Worm (Caenorhabditis elegans) whole organism, midembryonic: ENCODE data around the gene pigk-1.

Experiments
- flt-1 ChIP-seq: fragments of 200-800 bp; sonication (Bioruptor generic); IDR thresholded peaks from 2 replicates; pipeline ENCODE4 v1.3.6; 2022; ENCODE audit warnings: missing genetic modification characterization, missing compliant biosample characterization
- med-1 ChIP-seq: sonication (generic microtip); optimal IDR thresholded peaks from 2 replicates; lab custom pipeline; 2017; ENCODE audit warnings: missing genetic modification characterization, mild to moderate bottlenecking, missing compliant biosample characterization, antibody characterized with exemption, missing genetic modification reagents; ENCODE audit not compliant: insufficient read depth
- ref-1 ChIP-seq: fragments of 200-800 bp; sonication (Bioruptor generic); conservative IDR thresholded peaks from 2 replicates; pipeline ENCODE4 v1.3.6; 2022; ENCODE audit warnings: missing genetic modification reagents, missing genetic modification characterization, missing compliant biosample characterization

ce11 chrIV:11146492-11146891 is 36.7 kb upstream of the pigk-1 start:
- TF ChIP-seq ref-1 (GFP tag; lab: Robert Waterston, UW) (no peak), med-1 (GFP tag; lab: Kevin White, UChicago) (no peak), flt-1 (GFP tag; lab: Robert Waterston, UW) (no peak)
